Worm (Caenorhabditis elegans): Measurements from ENCODE around the gene B0334.4.
A peak's percentile ranks its signal among the peaks of the same experiment; 100 is the strongest.

The B0334.4 gene

DNA sequence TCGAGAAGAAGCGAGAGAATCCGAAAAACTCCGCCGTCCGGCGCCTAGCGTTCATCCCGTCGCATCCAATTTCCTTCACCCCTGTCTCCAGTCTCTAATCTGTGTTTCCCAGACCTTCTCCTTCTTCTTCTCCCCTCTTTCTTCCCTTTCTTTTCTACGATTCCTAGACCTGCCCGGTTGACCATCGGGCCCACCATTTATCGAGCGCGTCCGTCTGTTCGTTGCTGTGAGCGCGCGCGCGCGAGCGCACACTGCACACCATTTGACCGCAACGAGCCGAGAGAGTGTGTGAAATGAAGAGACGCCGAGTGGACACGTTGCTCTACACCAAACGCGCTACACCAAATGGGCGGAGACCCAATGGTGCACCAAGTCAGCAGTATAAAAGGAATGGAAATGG, 41.6 kb downstream of the B0334.4 start:
- TF ChIP-seq nhr-21 (tag; optimal IDR thresholded peaks at IDR 0.05) (no peak), R02D3.7 (tag; optimal IDR thresholded peaks at IDR 0.05) (no peak), skn-1 (tag; optimal IDR thresholded peaks at IDR 0.05) (no peak), nhr-10 (tag; optimal IDR thresholded peaks at IDR 0.05) (no peak), dmd-4 (tag; optimal IDR thresholded peaks at IDR 0.05) (no peak), lin-11 (tag; optimal IDR thresholded peaks at IDR 0.05) (no peak), snpc-4 (tag; optimal IDR thresholded peaks at IDR 0.05) (no peak), unc-62 (GFP tag; optimal IDR thresholded peaks at IDR 0.05) (no peak), gmeb-1 (tag; optimal IDR thresholded peaks at IDR 0.05) (no peak), nhr-25 (tag; optimal IDR thresholded peaks at IDR 0.05) (no peak), Y55F3AM.14 (GFP tag; optimal IDR thresholded peaks at IDR 0.05) (no peak), fos-1 (tag; optimal IDR thresholded peaks at IDR 0.05) (no peak)

ce11 chrII:11537606-11538016, 42.1 kb downstream of the B0334.4 start:
- no peak for TF ChIP-seq lin-39 (tag; optimal IDR thresholded peaks at IDR 0.05)

ce11 chrII:11538741-11539140, 43.2 kb downstream of the B0334.4 start, which contains the start of gene Y62F5A.9:
TSS of gene Y62F5A.9 (minus strand) at chrII:11538841.
- TF ChIP-seq nhr-129 (tag; optimal IDR thresholded peaks at IDR 0.05) (no peak), gmeb-1 (tag; optimal IDR thresholded peaks at IDR 0.05) (no peak), C34F6.9 (tag; optimal IDR thresholded peaks at IDR 0.05) (no peak), nhr-77 (tag; optimal IDR thresholded peaks at IDR 0.05) (no peak), elt-1 (tag; optimal IDR thresholded peaks at IDR 0.05) (no peak), lsy-2 (tag; optimal IDR thresholded peaks at IDR 0.05) (no peak), sma-9 (GFP tag; optimal IDR thresholded peaks at IDR 0.05) (no peak), sma-9 (tag; optimal IDR thresholded peaks at IDR 0.05) (no peak)

DNA sequence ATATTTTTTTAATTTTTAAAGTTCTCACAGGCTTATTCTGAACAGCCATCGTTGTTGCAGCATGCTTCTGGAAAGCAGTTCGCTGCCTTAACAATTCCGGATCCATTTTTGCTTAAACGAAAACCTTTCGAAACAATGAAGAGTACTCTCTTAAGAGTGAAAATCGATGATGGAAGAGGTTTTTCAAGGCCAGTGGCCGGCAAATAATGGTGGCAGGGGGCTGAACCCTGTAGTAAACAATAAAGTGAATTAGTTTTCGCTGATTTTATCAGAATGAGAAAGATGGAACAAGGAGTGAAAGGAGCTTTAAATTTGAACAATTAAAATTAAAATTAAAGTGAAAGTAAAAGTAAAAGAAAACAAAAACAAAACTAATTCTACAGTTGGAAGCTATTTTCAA, 46.9 kb downstream of the B0334.4 start, which contains the start of gene gtf-2E2:
gtf-2E2 (minus strand) TSS at position 111 of the 400 bp plus-strand sequence.
- TF ChIP-seq gmeb-1 (tag; optimal IDR thresholded peaks at IDR 0.05) (no peak), alr-1 (tag; optimal IDR thresholded peaks at IDR 0.05) (no peak), sem-4 (tag; optimal IDR thresholded peaks at IDR 0.05) (no peak), lsy-2 (tag; optimal IDR thresholded peaks at IDR 0.05) (peak in 1 of 2 experiments; percentile 39), mdl-1 (tag; optimal IDR thresholded peaks at IDR 0.05) (no peak), zag-1 (tag; optimal IDR thresholded peaks at IDR 0.05) (no peak), nhr-129 (tag; optimal IDR thresholded peaks at IDR 0.05) (peak; percentile 20), ama-1 (optimal IDR thresholded peaks at IDR 0.05) (peak; percentile 11), fos-1 (tag; optimal IDR thresholded peaks at IDR 0.05) (peak; percentile 8), C34F6.9 (tag; optimal IDR thresholded peaks at IDR 0.05) (peak; percentile 66), peb-1 (tag; optimal IDR thresholded peaks at IDR 0.05) (no peak), nhr-12 (tag; optimal IDR thresholded peaks at IDR 0.05) (no peak), unc-55 (GFP tag; optimal IDR thresholded peaks at IDR 0.05) (peak; percentile 33), F13H6.1 (tag; optimal IDR thresholded peaks at IDR 0.05) (no peak), crh-2 (tag; optimal IDR thresholded peaks at IDR 0.05) (peak; percentile 25)

DNA sequence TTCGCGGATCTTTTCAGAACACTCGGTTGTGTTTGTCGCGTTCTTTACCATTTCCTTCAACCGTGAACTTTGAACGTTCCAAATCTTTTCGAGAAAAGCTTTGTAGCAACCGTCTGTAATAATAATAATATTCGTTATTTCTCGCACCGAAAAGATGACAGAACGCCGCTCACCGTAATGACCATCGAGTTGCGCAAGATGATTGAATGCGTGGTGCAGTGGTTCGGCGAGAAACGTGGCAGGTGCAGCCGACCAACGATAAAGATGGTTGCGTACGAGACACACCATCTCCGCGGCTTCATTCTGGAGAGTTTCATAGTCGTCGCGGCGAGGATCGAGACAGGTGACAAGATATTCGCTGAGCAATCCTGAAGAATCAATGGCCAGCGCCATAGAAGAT, 47.5 kb downstream of the B0334.4 start:
- TF ChIP-seq ceh-16 (tag; optimal IDR thresholded peaks at IDR 0.05) = no peak
- TF ChIP-seq mbf-1 (tag; optimal IDR thresholded peaks at IDR 0.05) = no peak
- no peak for TF ChIP-seq blmp-1 (tag; optimal IDR thresholded peaks at IDR 0.05; ENCODE audit: insufficient read depth)
- no peak for TF ChIP-seq nhr-237 (tag; optimal IDR thresholded peaks at IDR 0.05)
- TF ChIP-seq crh-2 (tag; optimal IDR thresholded peaks at IDR 0.05) = no peak
- TF ChIP-seq alr-1 (tag; optimal IDR thresholded peaks at IDR 0.05) = no peak
- TF ChIP-seq dmd-4 (tag; optimal IDR thresholded peaks at IDR 0.05) = no peak
- no peak for TF ChIP-seq ama-1 (optimal IDR thresholded peaks at IDR 0.05)
- no peak for TF ChIP-seq F13H6.1 (tag; optimal IDR thresholded peaks at IDR 0.05)

ce11 chrII:11544714-11545113, 49.2 kb downstream of the B0334.4 start, which contains the start of gene F54D5.9:
TSS of gene F54D5.9 (minus strand) at chrII:11544828.
- TF ChIP-seq elt-1 (tag; optimal IDR thresholded peaks at IDR 0.05) (no peak), unc-55 (GFP tag; optimal IDR thresholded peaks at IDR 0.05) (no peak), ztf-1 (GFP tag; conservative IDR thresholded peaks at IDR 0.05) (no peak), ZK546.5 (tag; optimal IDR thresholded peaks at IDR 0.05) (no peak), F13H6.1 (tag; optimal IDR thresholded peaks at IDR 0.05) (no peak), nhr-23 (tag; optimal IDR thresholded peaks at IDR 0.05) (no peak), skn-1 (tag; optimal IDR thresholded peaks at IDR 0.05) (no peak), nhr-21 (tag; optimal IDR thresholded peaks at IDR 0.05) (no peak), nhr-12 (tag; optimal IDR thresholded peaks at IDR 0.05) (no peak), alr-1 (tag; optimal IDR thresholded peaks at IDR 0.05) (no peak), sma-9 (GFP tag; optimal IDR thresholded peaks at IDR 0.05) (no peak), sma-9 (tag; optimal IDR thresholded peaks at IDR 0.05) (no peak), egl-27 (tag; optimal IDR thresholded peaks at IDR 0.05) (no peak), nhr-11 (tag; optimal IDR thresholded peaks at IDR 0.05) (no peak), ceh-16 (tag; optimal IDR thresholded peaks at IDR 0.05) (no peak), nhr-25 (tag; optimal IDR thresholded peaks at IDR 0.05) (no peak), crh-2 (tag; optimal IDR thresholded peaks at IDR 0.05) (no peak)

All from whole organism, L2 larva.